Worm (Caenorhabditis elegans): Measurements from ENCODE around the gene C06G3.8.

C06G3.8 gene

ce11 chrIV:7003323-7003722 is 29.0 kb downstream of the C06G3.8 start, which contains the start of gene cht-3:
cht-3 (plus strand) TSS chrIV:7003623.
- TF ChIP-seq sea-2 (GFP tag; optimal IDR thresholded peaks at IDR 0.05) (no peak), fkh-10 (GFP tag; optimal IDR thresholded peaks at IDR 0.05) (no peak), skn-1 (tag; optimal IDR thresholded peaks at IDR 0.05) (no peak), nhr-77 (tag; optimal IDR thresholded peaks at IDR 0.05) (no peak), fkh-2 (tag; optimal IDR thresholded peaks at IDR 0.05) (no peak), ama-1 (optimal IDR thresholded peaks at IDR 0.05) (no peak)

- TF ChIP-seq ceh-9 (tag; optimal IDR thresholded peaks at IDR 0.05) (no peak), nhr-12 (tag; optimal IDR thresholded peaks at IDR 0.05) (no peak), aly-2 (tag; optimal IDR thresholded peaks at IDR 0.05) (no peak), lin-39 (tag; optimal IDR thresholded peaks at IDR 0.05) (no peak), ceh-16 (tag; optimal IDR thresholded peaks at IDR 0.05) (no peak), ZK546.5 (tag; optimal IDR thresholded peaks at IDR 0.05) (no peak), mml-1 (tag; optimal IDR thresholded peaks at IDR 0.05) (no peak), ztf-11 (tag; optimal IDR thresholded peaks at IDR 0.05) (no peak), sea-2 (GFP tag; optimal IDR thresholded peaks at IDR 0.05) (no peak), nhr-76 (tag; optimal IDR thresholded peaks at IDR 0.05) (no peak), ztf-4 (tag; optimal IDR thresholded peaks at IDR 0.05) (no peak), fos-1 (tag; optimal IDR thresholded peaks at IDR 0.05) (no peak), nhr-43 (tag; optimal IDR thresholded peaks at IDR 0.05; ENCODE audit: poor library complexity, severe bottlenecking) (no peak), fkh-2 (tag; optimal IDR thresholded peaks at IDR 0.05) (no peak)
Measured at ce11 chrIV:6999206-6999605, 33.2 kb downstream of the C06G3.8 start, which contains the start of gene C25A8.5. C25A8.5 (plus strand) TSS chrIV:6999506.

ce11 chrIV:6997918-6998317 is 34.4 kb downstream of the C06G3.8 start:
- no peak for TF ChIP-seq snpc-4 (tag; optimal IDR thresholded peaks at IDR 0.05)
- no peak for TF ChIP-seq fkh-10 (GFP tag; optimal IDR thresholded peaks at IDR 0.05)
- no peak for TF ChIP-seq sea-2 (GFP tag; optimal IDR thresholded peaks at IDR 0.05)
- no peak for TF ChIP-seq R02D3.7 (tag; optimal IDR thresholded peaks at IDR 0.05)
- no peak for TF ChIP-seq pqm-1 (tag; optimal IDR thresholded peaks at IDR 0.05)
- no peak for TF ChIP-seq nhr-237 (tag; optimal IDR thresholded peaks at IDR 0.05)
- TF ChIP-seq eor-1 (tag; optimal IDR thresholded peaks at IDR 0.05): no peak
- TF ChIP-seq jun-1 (tag; optimal IDR thresholded peaks at IDR 0.05): no peak
- no peak for TF ChIP-seq ceh-16 (tag; optimal IDR thresholded peaks at IDR 0.05)
- TF ChIP-seq zag-1 (tag; optimal IDR thresholded peaks at IDR 0.05): no peak
- TF ChIP-seq nhr-28 (tag; optimal IDR thresholded peaks at IDR 0.05): no peak

- TF ChIP-seq ama-1 (optimal IDR thresholded peaks at IDR 0.05) (no peak), nhr-28 (tag; optimal IDR thresholded peaks at IDR 0.05) (no peak), sea-2 (GFP tag; optimal IDR thresholded peaks at IDR 0.05) (no peak), tbx-2 (tag; optimal IDR thresholded peaks at IDR 0.05) (no peak), nhr-77 (tag; optimal IDR thresholded peaks at IDR 0.05) (no peak), nhr-25 (tag; optimal IDR thresholded peaks at IDR 0.05) (no peak), zag-1 (tag; optimal IDR thresholded peaks at IDR 0.05) (no peak), nhr-11 (tag; optimal IDR thresholded peaks at IDR 0.05) (no peak)
Measured at ce11 chrIV:6991070-6991469, 41.3 kb downstream of the C06G3.8 start.

ce11 chrIV:6986835-6987234 is 45.5 kb downstream of the C06G3.8 start, which contains the start of gene prkl-1:
prkl-1 (minus strand) TSS chrIV:6986935.
- TF ChIP-seq eor-1 (tag; optimal IDR thresholded peaks at IDR 0.05) (no peak), nhr-237 (tag; optimal IDR thresholded peaks at IDR 0.05) (no peak), aly-2 (tag; optimal IDR thresholded peaks at IDR 0.05) (no peak), snpc-4 (tag; optimal IDR thresholded peaks at IDR 0.05) (no peak), zag-1 (tag; optimal IDR thresholded peaks at IDR 0.05) (no peak), lsy-12 (tag; optimal IDR thresholded peaks at IDR 0.05) (no peak), ztf-11 (tag; optimal IDR thresholded peaks at IDR 0.05) (no peak), egl-5 (tag; optimal IDR thresholded peaks at IDR 0.05) (no peak), fkh-2 (tag; optimal IDR thresholded peaks at IDR 0.05) (no peak), R02D3.7 (tag; optimal IDR thresholded peaks at IDR 0.05) (no peak), ZK546.5 (tag; optimal IDR thresholded peaks at IDR 0.05) (no peak), elt-2 (tag; optimal IDR thresholded peaks at IDR 0.05) (no peak), ceh-82 (tag; optimal IDR thresholded peaks at IDR 0.05) (no peak)

All from whole organism, L3 larva.